Worm (Caenorhabditis elegans): Measurements from ENCODE around the gene H03A11.2.

Gene H03A11.2

ce11 chrX:15236036-15236435 lies 5.6 kb upstream of the H03A11.2 start (continued):
- peak; percentile 24 for TF ChIP-seq hlh-11 (tag; optimal IDR thresholded peaks at IDR 0.05)
- TF ChIP-seq set-16 (GFP tag; IDR thresholded peaks at IDR 0.05) = no peak; the same call in 1 of the 2 replicates

- TF ChIP-seq unc-62 (GFP tag; optimal IDR thresholded peaks at IDR 0.05 in 1 of 2) = peak in 1 of 2 experiments; percentile 46
- no peak for TF ChIP-seq unc-62 (tag; optimal IDR thresholded peaks at IDR 0.05)
- no peak for TF ChIP-seq nhr-102 (tag; optimal IDR thresholded peaks at IDR 0.05)
- TF ChIP-seq daf-16 (GFP tag; optimal IDR thresholded peaks at IDR 0.05) = no peak
- TF ChIP-seq daf-16 (tag; optimal IDR thresholded peaks at IDR 0.05) = peak; percentile 44
- no peak for TF ChIP-seq lin-1 (GFP tag; IDR thresholded peaks at IDR 0.05)
- no peak for TF ChIP-seq lir-3 (tag; optimal IDR thresholded peaks at IDR 0.05)
- no peak for TF ChIP-seq R02D3.7 (tag; optimal IDR thresholded peaks at IDR 0.05)
- peak; percentile 7 for TF ChIP-seq nhr-28 (tag; optimal IDR thresholded peaks at IDR 0.05)
- no peak for TF ChIP-seq Y105C5A.15 (GFP tag; IDR thresholded peaks at IDR 0.05)
These were observed 3.2 kb upstream of the H03A11.2 start for ce11 chrX:15233684-15234083.

- TF ChIP-seq aha-1 (tag) (peak; percentile 93), fkh-10 (GFP tag; optimal IDR thresholded peaks at IDR 0.05) (peak; percentile 24), Y48G9A.11 (GFP tag; IDR thresholded peaks at IDR 0.05) (no peak), ces-1 (GFP tag; optimal IDR thresholded peaks at IDR 0.05) (no peak), daf-8 (GFP tag; IDR thresholded peaks at IDR 0.05) (no peak), unc-130 (GFP tag; optimal IDR thresholded peaks at IDR 0.05) (no peak), F49E8.2 (tag; optimal IDR thresholded peaks at IDR 0.05; ENCODE audit: borderline replicate concordance) (no peak)
These were observed 1.4 kb upstream of the H03A11.2 start for ce11 chrX:15231800-15232199.

ce11 chrX:15229174-15229573 lies 1.3 kb downstream of the H03A11.2 start:
- TF ChIP-seq nhr-48 (tag; optimal IDR thresholded peaks at IDR 0.05) (no peak), nhr-77 (tag; optimal IDR thresholded peaks at IDR 0.05) (no peak), daf-16 (GFP tag; optimal IDR thresholded peaks at IDR 0.05) (no peak), daf-16 (tag; optimal IDR thresholded peaks at IDR 0.05) (peak; percentile 71), ama-1 (optimal IDR thresholded peaks at IDR 0.05) (no peak), nhr-76 (tag; optimal IDR thresholded peaks at IDR 0.05) (no peak), tag-97 (GFP tag; IDR thresholded peaks at IDR 0.05) (no peak), nhr-28 (tag; optimal IDR thresholded peaks at IDR 0.05) (peak; percentile 55), dve-1 (tag; optimal IDR thresholded peaks at IDR 0.05; ENCODE audit: insufficient read depth) (peak; percentile 16), nhr-41 (GFP tag; IDR thresholded peaks at IDR 0.05) (no peak), nhr-11 (tag; optimal IDR thresholded peaks at IDR 0.05) (no peak), nhr-6 (tag; optimal IDR thresholded peaks at IDR 0.05) (no peak), T26A8.4 (GFP tag; IDR thresholded peaks at IDR 0.05) (no peak), hlh-11 (tag; optimal IDR thresholded peaks at IDR 0.05) (peak; percentile 4), rbr-2 (tag; optimal IDR thresholded peaks at IDR 0.05) (no peak), nhr-25 (tag; optimal IDR thresholded peaks at IDR 0.05; ENCODE audit: borderline replicate concordance, insufficient read depth) (no peak), zfp-3 (GFP tag; conservative IDR thresholded peaks at IDR 0.05) (no peak), ceh-44 (GFP tag; IDR thresholded peaks at IDR 0.05) (no peak), hmg-1.1 (GFP tag; IDR thresholded peaks at IDR 0.05) (no peak), pqm-1 (tag; optimal IDR thresholded peaks at IDR 0.05) (peak; percentile 73)

- TF ChIP-seq spr-1 (tag; optimal IDR thresholded peaks at IDR 0.05) (no peak), mxl-3 (GFP tag; optimal IDR thresholded peaks at IDR 0.05) (peak; percentile 49), ztf-11 (tag; optimal IDR thresholded peaks at IDR 0.05) (no peak), ceh-28 (tag; optimal IDR thresholded peaks at IDR 0.05) (no peak), egl-27 (tag; optimal IDR thresholded peaks at IDR 0.05) (no peak), R02D3.7 (tag; optimal IDR thresholded peaks at IDR 0.05) (no peak), nhr-6 (tag; optimal IDR thresholded peaks at IDR 0.05) (no peak), mes-2 (tag; optimal IDR thresholded peaks at IDR 0.05; ENCODE audit: poor library complexity, severe bottlenecking) (no peak), lin-13 (GFP tag; optimal IDR thresholded peaks at IDR 0.05) (no peak), hlh-30 (tag; optimal IDR thresholded peaks at IDR 0.05; ENCODE audit: insufficient read depth) (peak; percentile 40), madf-9 (GFP tag; conservative IDR thresholded peaks at IDR 0.05) (no peak), saeg-2 (GFP tag; IDR thresholded peaks at IDR 0.05) (no peak), ces-1 (GFP tag; optimal IDR thresholded peaks at IDR 0.05) (peak; percentile 28), nhr-111 (GFP tag; optimal IDR thresholded peaks at IDR 0.05) (no peak), zip-11 (GFP tag; IDR thresholded peaks at IDR 0.05) (no peak)
These were observed 5.2 kb downstream of the H03A11.2 start for ce11 chrX:15225180-15225724.
